Fruit fly (Drosophila melanogaster) whole organism, wandering third instar larva: ENCODE results near the gene Cpr76Bc.

Experiments
- Abd-B ChIP-seq: fragments of >200 bp; optimal IDR thresholded peaks from 2 replicates; lab custom pipeline; 2017; ENCODE audit warnings: missing biosample characterization, missing genetic modification characterization
- CG32264 ChIP-seq: fragments of 200-800 bp; sonication (Bioruptor generic); optimal IDR thresholded peaks from 2 replicates; lab custom pipeline; 2016; ENCODE audit warnings: missing biosample characterization, missing genetic modification characterization
- CG9705 ChIP-seq: fragments of 200-800 bp; sonication (Bioruptor generic); optimal IDR thresholded peaks from 2 replicates; lab custom pipeline; 2018; ENCODE audit warnings: missing biosample characterization, mild to moderate bottlenecking, missing genetic modification characterization
- Dfd ChIP-seq: fragments of >200 bp; optimal IDR thresholded peaks from 2 replicates; lab custom pipeline; 2017; ENCODE audit warnings: missing biosample characterization, missing genetic modification characterization
- Dif ChIP-seq: fragments of 200-275, 200-300 bp; sonication (Bioruptor generic); optimal IDR thresholded peaks from 2 replicates; lab custom pipeline; 2018; ENCODE audit warnings: missing biosample characterization, missing genetic modification characterization; ENCODE audit not compliant: partially characterized antibody
- GATAd ChIP-seq: sonication (Bioruptor generic); optimal IDR thresholded peaks from 2 replicates; lab custom pipeline; 2016; ENCODE audit warnings: missing biosample characterization, missing genetic modification characterization
- Hnf4 ChIP-seq: fragments of 200-800 bp; sonication (Bioruptor generic); optimal IDR thresholded peaks from 2 replicates; lab custom pipeline; 2016; ENCODE audit warnings: missing biosample characterization, mild to moderate bottlenecking, missing genetic modification characterization
- Hr78 ChIP-seq: fragments of >200 bp; optimal IDR thresholded peaks from 2 replicates; lab custom pipeline; 2017; ENCODE audit warnings: missing biosample characterization, missing genetic modification characterization
- Hr83 ChIP-seq: fragments of 200-300 bp; sonication (Bioruptor generic); optimal IDR thresholded peaks from 2 replicates; lab custom pipeline; 2016; ENCODE audit warnings: missing biosample characterization, mild to moderate bottlenecking, missing genetic modification characterization, moderate library complexity; ENCODE audit not compliant: poor library complexity, severe bottlenecking
- Jra ChIP-seq: sonication (Bioruptor generic); optimal IDR thresholded peaks from 2 replicates; lab custom pipeline; 2016; ENCODE audit warnings: missing biosample characterization, missing genetic modification characterization
- Mio ChIP-seq: sonication (Bioruptor generic); optimal IDR thresholded peaks from 2 replicates; lab custom pipeline; 2016; ENCODE audit warnings: missing biosample characterization, missing genetic modification characterization
- Myc ChIP-seq: fragments of >200 bp; optimal IDR thresholded peaks from 2 replicates; lab custom pipeline; 2017
- N ChIP-seq: fragments of >200 bp; optimal IDR thresholded peaks from 2 replicates; lab custom pipeline; 2018; ENCODE audit warnings: missing biosample characterization, missing external identifiers, missing genetic modification characterization
- OdsH ChIP-seq: fragments of 200-800 bp; sonication (Bioruptor generic); optimal IDR thresholded peaks from 2 replicates; lab custom pipeline; 2016; ENCODE audit warnings: missing biosample characterization, mild to moderate bottlenecking, missing genetic modification characterization
- Rel ChIP-seq, 2 experiments: fragments of 200-800 bp; sonication (Bioruptor generic) in 1 of 2; optimal IDR thresholded peaks; 2 replicates in 1 of 2; 3 replicates in 1 of 2; lab custom pipeline; 2016 to 2019; ENCODE audit warnings: mild to moderate bottlenecking in 2 of 2, missing biosample characterization in 2 of 2, missing genetic modification characterization in 2 of 2, moderate library complexity in 1 of 2
- Sp1 ChIP-seq: fragments of 200-800 bp; sonication (Bioruptor generic); optimal IDR thresholded peaks from 3 replicates; lab custom pipeline; 2019; ENCODE audit warnings: missing biosample characterization, mild to moderate bottlenecking, missing genetic modification characterization, moderate library complexity
- Vsx2 ChIP-seq: fragments of 200-300, 225-300 bp; sonication (Bioruptor generic); optimal IDR thresholded peaks from 2 replicates; lab custom pipeline; 2018; ENCODE audit warnings: missing biosample characterization, missing genetic modification characterization; ENCODE audit not compliant: partially characterized antibody
- br ChIP-seq: fragments of 200-800 bp; sonication (Bioruptor generic); optimal IDR thresholded peaks from 2 replicates; lab custom pipeline; 2016; ENCODE audit warnings: missing biosample characterization, missing genetic modification characterization
- brk ChIP-seq: fragments of 200-800 bp; sonication (Bioruptor generic); optimal IDR thresholded peaks from 2 replicates; lab custom pipeline; 2016; ENCODE audit warnings: missing biosample characterization, mild to moderate bottlenecking, missing genetic modification characterization
- dl ChIP-seq, 2 experiments: fragments of 175-275, 200-275 bp in 1 of 2; fragments of 200-275 bp in 1 of 2; sonication (Bioruptor generic); optimal IDR thresholded peaks; lab custom pipeline; 2018; ENCODE audit warnings: mild to moderate bottlenecking in 2 of 2, missing biosample characterization in 2 of 2, missing genetic modification characterization in 2 of 2, moderate library complexity in 2 of 2; ENCODE audit not compliant: partially characterized antibody in 2 of 2, insufficient read depth in 1 of 2
- dmrt93B ChIP-seq: fragments of 200-800 bp; sonication (Bioruptor generic); optimal IDR thresholded peaks from 2 replicates; lab custom pipeline; 2018; ENCODE audit warnings: missing biosample characterization, mild to moderate bottlenecking, missing genetic modification characterization
- ey ChIP-seq: fragments of 200-800 bp; sonication (Bioruptor generic); optimal IDR thresholded peaks from 2 replicates; lab custom pipeline; 2016; ENCODE audit warnings: missing biosample characterization, missing genetic modification characterization
- fru ChIP-seq: fragments of 200-800 bp; sonication (Bioruptor generic); optimal IDR thresholded peaks from 3 replicates; lab custom pipeline; 2016; ENCODE audit warnings: missing biosample characterization, mild to moderate bottlenecking, missing genetic modification characterization
- h ChIP-seq: fragments of 200-800 bp; sonication (Bioruptor generic); optimal IDR thresholded peaks from 3 replicates; lab custom pipeline; 2016; ENCODE audit warnings: missing biosample characterization, mild to moderate bottlenecking, missing genetic modification characterization
- jim ChIP-seq: fragments of 175-275, 200-325 bp; sonication (Bioruptor generic); optimal IDR thresholded peaks from 2 replicates; lab custom pipeline; 2016; ENCODE audit warnings: missing biosample characterization, mild to moderate bottlenecking, missing genetic modification characterization
- lola ChIP-seq: fragments of >200 bp; optimal IDR thresholded peaks from 2 replicates; lab custom pipeline; 2017; ENCODE audit warnings: missing biosample characterization, missing genetic modification characterization
- pan ChIP-seq: fragments of >200 bp; optimal IDR thresholded peaks from 2 replicates; lab custom pipeline; 2017
- psq ChIP-seq: fragments of 200-800 bp; sonication (Bioruptor generic); optimal IDR thresholded peaks from 3 replicates; lab custom pipeline; 2017; ENCODE audit warnings: missing biosample characterization, mild to moderate bottlenecking, missing genetic modification characterization, moderate library complexity
- rgr ChIP-seq: fragments of 200-800 bp; sonication (Bioruptor generic); optimal IDR thresholded peaks from 3 replicates; lab custom pipeline; 2016; ENCODE audit warnings: missing biosample characterization, mild to moderate bottlenecking, missing genetic modification characterization
- sage ChIP-seq: fragments of 200-800 bp; sonication (Bioruptor generic); optimal IDR thresholded peaks from 2 replicates; lab custom pipeline; 2016; ENCODE audit warnings: missing biosample characterization, mild to moderate bottlenecking, missing genetic modification characterization
- sv ChIP-seq: fragments of 200-800 bp; sonication (Bioruptor generic); optimal IDR thresholded peaks from 3 replicates; lab custom pipeline; 2016; ENCODE audit warnings: missing biosample characterization, missing genetic modification characterization
- tai ChIP-seq: sonication (Bioruptor generic); optimal IDR thresholded peaks from 2 replicates; lab custom pipeline; 2016; ENCODE audit warnings: missing biosample characterization, missing genetic modification characterization
- usp ChIP-seq: fragments of >200 bp; optimal IDR thresholded peaks from 2 replicates; lab custom pipeline; 2017; ENCODE audit warnings: missing biosample characterization, missing genetic modification characterization

Cpr76Bc gene

DNA sequence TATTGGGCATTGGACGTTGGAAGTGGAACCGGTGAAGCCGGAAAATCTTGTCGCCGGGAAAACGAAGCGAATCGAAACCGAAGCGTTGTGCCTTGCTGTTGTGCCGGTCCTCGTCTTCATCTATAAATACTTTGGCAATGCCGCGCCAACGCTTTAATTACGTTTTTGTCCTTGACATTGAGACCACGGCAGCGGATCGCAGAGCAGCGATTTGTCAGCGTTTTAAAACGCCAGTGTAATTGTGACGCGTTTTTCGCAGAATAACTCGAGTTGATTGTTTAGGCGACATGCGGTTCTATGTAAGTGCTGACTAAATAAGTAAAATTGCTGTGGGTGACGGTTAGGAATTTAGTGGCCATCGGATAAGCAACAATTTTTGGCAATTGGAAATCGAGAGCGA is 348 bp downstream of the Cpr76Bc start:
- TF ChIP-seq Hr78 (GFP tag; lab: Kevin White, UChicago) (no peak), Dfd (no peak), Rel (GFP tag; optimal IDR thresholded peaks at IDR 0.05; lab: Kevin White, UChicago) (no peak), Rel (tag; optimal IDR thresholded peaks at IDR 0.05; lab: Kevin White, UChicago) (no peak), rgr (GFP tag; lab: Kevin White, UChicago) (no peak), h (GFP tag; lab: Kevin White, UChicago) (no peak)

DNA sequence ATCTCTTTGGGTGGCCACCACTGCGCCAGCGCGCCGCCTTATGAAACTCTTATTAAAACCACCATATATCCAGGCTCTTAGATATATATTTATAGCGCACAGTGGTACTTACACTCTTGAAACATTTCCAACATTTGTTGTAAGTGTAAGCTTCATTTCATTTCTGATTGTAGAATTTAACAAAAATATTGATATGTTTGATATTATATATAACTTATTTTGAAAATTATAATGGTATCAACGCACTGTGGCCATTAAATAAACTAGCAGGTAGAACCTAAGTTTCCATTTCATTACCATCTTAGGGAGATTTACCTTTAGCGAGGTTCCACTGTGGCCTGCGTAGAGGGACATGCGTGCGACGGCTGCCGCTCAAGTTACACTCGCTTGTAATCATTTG is 3.9 kb downstream of the Cpr76Bc start:
- TF ChIP-seq fru (GFP tag; lab: Kevin White, UChicago) (no peak), Hr78 (GFP tag; lab: Kevin White, UChicago) (no peak), Mio (GFP tag; lab: Kevin White, UChicago) (no peak), Vsx2 (no peak), Hr83 (no peak), dl (GFP tag; optimal IDR thresholded peaks at IDR 0.05; lab: Kevin White, UChicago; ENCODE audit: insufficient read depth in 1 of 2, partially characterized antibody in 2 of 2) (no peak), h (GFP tag; lab: Kevin White, UChicago) (no peak), Rel (GFP tag; optimal IDR thresholded peaks at IDR 0.05; lab: Kevin White, UChicago) (no peak), Rel (tag; optimal IDR thresholded peaks at IDR 0.05; lab: Kevin White, UChicago) (no peak), ey (GFP tag; lab: Kevin White, UChicago) (no peak), Sp1 (no peak), pan (lab: Kevin White, UChicago) (no peak), sv (no peak)

DNA sequence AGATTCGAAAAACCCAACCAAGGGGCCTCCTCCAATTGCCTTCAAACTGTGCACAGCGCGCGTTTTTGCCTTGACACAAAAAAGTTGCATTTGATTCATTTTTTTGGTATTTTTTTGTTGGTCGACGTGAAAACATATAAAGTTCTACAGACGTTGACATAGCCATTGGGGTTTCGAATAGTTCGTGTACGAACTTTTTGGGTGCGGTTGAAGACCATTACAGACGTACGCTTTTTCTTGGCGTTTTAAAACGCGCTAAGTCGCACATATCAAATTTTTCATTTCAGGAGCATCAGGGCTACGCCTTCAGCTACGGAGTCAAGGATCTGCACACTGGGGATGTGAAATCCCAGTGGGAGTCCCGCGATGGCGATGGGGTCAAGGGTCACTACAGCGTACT is 5.0 kb downstream of the Cpr76Bc start:
- TF ChIP-seq br, result no peak
- no peak for TF ChIP-seq tai (GFP tag; lab: Kevin White, UChicago)
- no peak for TF ChIP-seq GATAd (GFP tag; lab: Kevin White, UChicago)
- no peak for TF ChIP-seq Dif
- no peak for TF ChIP-seq lola
- no peak for TF ChIP-seq sv
- no peak for TF ChIP-seq brk (GFP tag; lab: Kevin White, UChicago)
- TF ChIP-seq sage, result no peak
- no peak for TF ChIP-seq Jra
- no peak for TF ChIP-seq Abd-B (GFP tag; lab: Kevin White, UChicago)
- no peak for TF ChIP-seq Hnf4 (GFP tag; lab: Kevin White, UChicago)
- TF ChIP-seq usp (GFP tag; lab: Kevin White, UChicago), result no peak
- TF ChIP-seq CG32264 (GFP tag; lab: Kevin White, UChicago), result no peak
- no peak for TF ChIP-seq rgr (GFP tag; lab: Kevin White, UChicago)
- no peak for TF ChIP-seq Dfd
- TF ChIP-seq N, result no peak

DNA sequence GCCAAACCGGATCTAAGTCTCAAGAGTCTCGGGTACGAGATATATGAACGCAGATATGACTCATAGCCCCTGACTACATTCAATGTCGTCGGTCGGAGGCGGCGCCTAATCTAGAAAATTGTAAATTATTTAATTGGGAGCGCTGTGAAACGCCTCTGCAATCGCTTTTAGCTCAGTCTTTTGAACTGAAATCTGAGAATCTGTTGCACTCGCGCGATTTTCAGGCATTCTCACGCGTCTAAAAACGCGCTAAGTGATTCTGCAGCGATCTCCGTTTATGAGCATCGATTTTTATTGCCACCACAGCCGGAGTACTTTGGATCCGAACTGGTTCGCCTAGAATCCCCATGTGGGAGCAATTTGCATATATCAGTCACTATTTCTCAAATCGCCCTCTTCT is 7.8 kb downstream of the Cpr76Bc start:
- TF ChIP-seq dmrt93B (GFP tag; lab: Kevin White, UChicago) (no peak), OdsH (no peak), Hr83 (no peak), Hr78 (GFP tag; lab: Kevin White, UChicago) (no peak), pan (lab: Kevin White, UChicago) (no peak), Mio (GFP tag; lab: Kevin White, UChicago) (no peak), dl (GFP tag; optimal IDR thresholded peaks at IDR 0.05; lab: Kevin White, UChicago; ENCODE audit: insufficient read depth in 1 of 2, partially characterized antibody in 2 of 2) (no peak), Dfd (no peak), h (GFP tag; lab: Kevin White, UChicago) (no peak), sage (no peak), Myc (lab: Kevin White, UChicago) (no peak), rgr (GFP tag; lab: Kevin White, UChicago) (no peak), jim (GFP tag; lab: Kevin White, UChicago) (no peak), psq (GFP tag; lab: Kevin White, UChicago) (no peak), sv (no peak), Jra (no peak)

DNA sequence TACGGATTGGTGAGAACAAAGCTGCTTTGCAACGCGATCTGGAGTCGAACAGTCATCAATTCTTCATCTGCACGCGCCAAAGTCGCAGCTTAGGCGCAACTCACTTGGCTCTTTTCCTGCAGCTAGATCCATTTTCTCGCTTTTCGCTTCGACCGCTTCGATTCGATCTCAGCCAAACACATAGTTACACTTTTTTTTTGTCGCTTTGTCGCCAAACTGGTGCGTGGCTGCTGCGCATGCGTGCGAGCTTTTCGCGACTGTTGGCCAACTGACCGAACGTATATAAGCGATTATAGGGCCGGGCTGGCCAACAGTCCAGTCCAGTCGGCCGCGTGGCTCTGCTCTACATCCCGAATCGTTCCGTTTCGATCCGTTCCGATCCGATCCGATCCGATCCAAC is 11.7 kb downstream of the Cpr76Bc start, which contains the start of gene Cpr76Bd:
TSS of gene Cpr76Bd (plus strand) at position 301 of the 400 bp plus-strand sequence.
- TF ChIP-seq GATAd (GFP tag; lab: Kevin White, UChicago) (no peak), sv (no peak), CG9705 (GFP tag; lab: Kevin White, UChicago) (no peak), tai (GFP tag; lab: Kevin White, UChicago) (no peak), Myc (lab: Kevin White, UChicago) (no peak), dmrt93B (GFP tag; lab: Kevin White, UChicago) (no peak)
